In genomic region chrV:8130149-8130661, ce11 we compare ENCODE assay signal across 5 worm cellular contexts.
TF ChIP-seq lines count a peak whose summit lies in the region.

Gene snap-1 (plus strand): TSS chrV:8130611.

TF ChIP-seq in whole organism, L1 larva, 84 proteins besides CTCF, POLR2A, EP300 and RAD21 (continued from another document and continues in another):
- TF ChIP-seq rnt-1 (tag; optimal IDR thresholded peaks at IDR 0.05; lab: Kevin White, UChicago) (peak; percentile 34), pqm-1 (tag; optimal IDR thresholded peaks at IDR 0.05; lab: Kevin White, UChicago) (no peak), ceh-8 (GFP tag; optimal IDR thresholded peaks at IDR 0.05; lab: Kevin White, UChicago) (no peak), ceh-82 (tag; optimal IDR thresholded peaks at IDR 0.05; lab: Kevin White, UChicago) (peak; percentile 0 to 91 (median 51)), mep-1 (tag; optimal IDR thresholded peaks at IDR 0.05; lab: Kevin White, UChicago) (peak; percentile 90), lin-14 (GFP tag; optimal IDR thresholded peaks at IDR 0.05; lab: Kevin White, UChicago) (peak; percentile 95), nhr-85 (tag; lab: Kevin White, UChicago) (no peak), sptf-1 (tag; optimal IDR thresholded peaks at IDR 0.05; lab: Kevin White, UChicago) (no peak), ceh-90 (tag; optimal IDR thresholded peaks at IDR 0.05; lab: Kevin White, UChicago) (no peak), unc-30 (tag; optimal IDR thresholded peaks at IDR 0.05; lab: Kevin White, UChicago) (no peak), fos-1 (tag; optimal IDR thresholded peaks at IDR 0.05; lab: Kevin White, UChicago) (no peak), sox-4 (tag; optimal IDR thresholded peaks at IDR 0.05; lab: Kevin White, UChicago) (no peak), efl-1 (optimal IDR thresholded peaks at IDR 0.05; lab: Kevin White, UChicago) (peak; percentile 43 to 56), efl-1 (GFP tag; optimal IDR thresholded peaks at IDR 0.05 in 1 of 2; lab: Kevin White, UChicago) (peak; percentile 29 to 95), tbx-2 (tag; optimal IDR thresholded peaks at IDR 0.05; lab: Kevin White, UChicago) (peak; percentile 6), lin-13 (GFP tag; optimal IDR thresholded peaks at IDR 0.05; lab: Kevin White, UChicago) (peak; percentile 48), alr-1 (tag; optimal IDR thresholded peaks at IDR 0.05; lab: Kevin White, UChicago; ENCODE audit: borderline replicate concordance) (no peak), elt-2 (tag; optimal IDR thresholded peaks at IDR 0.05; lab: Kevin White, UChicago) (no peak), lin-35 (GFP tag; optimal IDR thresholded peaks at IDR 0.05; lab: Kevin White, UChicago) (peak; percentile 40 to 65), isw-1 (GFP tag; IDR thresholded peaks at IDR 0.05; lab: Robert Waterston, UW) (peak; percentile 58), fkh-8 (tag; optimal IDR thresholded peaks at IDR 0.05; lab: Kevin White, UChicago) (peak; percentile 85), nhr-47 (tag; optimal IDR thresholded peaks at IDR 0.05; lab: Kevin White, UChicago) (peak; percentile 51), vab-15 (tag; optimal IDR thresholded peaks at IDR 0.05; lab: Kevin White, UChicago) (no peak), unc-62 (GFP tag; optimal IDR thresholded peaks at IDR 0.05; lab: Kevin White, UChicago) (no peak), ets-5 (GFP tag; IDR thresholded peaks at IDR 0.05; lab: Robert Waterston, UW) (no peak), nhr-28 (tag; optimal IDR thresholded peaks at IDR 0.05; lab: Kevin White, UChicago) (no peak), lir-3 (tag; optimal IDR thresholded peaks at IDR 0.05; lab: Kevin White, UChicago; ENCODE audit: poor library complexity) (peak; percentile 33)

TF ChIP-seq in whole organism, L2 larva, 48 proteins besides CTCF, POLR2A, EP300 and RAD21 (continued from another document and continues in another):
- TF ChIP-seq nhr-11 (tag; optimal IDR thresholded peaks at IDR 0.05; lab: Kevin White, UChicago) = no peak
- no peak for TF ChIP-seq elt-1 (tag; optimal IDR thresholded peaks at IDR 0.05; lab: Kevin White, UChicago)
- no peak for TF ChIP-seq nhr-12 (tag; optimal IDR thresholded peaks at IDR 0.05; lab: Kevin White, UChicago)
- peak; percentile 49 for TF ChIP-seq F13H6.1 (tag; optimal IDR thresholded peaks at IDR 0.05; lab: Kevin White, UChicago)
- no peak for TF ChIP-seq lin-39 (tag; optimal IDR thresholded peaks at IDR 0.05; lab: Kevin White, UChicago)
- TF ChIP-seq ztf-4 (tag; optimal IDR thresholded peaks at IDR 0.05; lab: Kevin White, UChicago) = peak; percentile 26
- TF ChIP-seq nhr-237 (tag; optimal IDR thresholded peaks at IDR 0.05; lab: Kevin White, UChicago) = no peak
- peak; percentile 62 for TF ChIP-seq unc-55 (GFP tag; optimal IDR thresholded peaks at IDR 0.05; lab: Kevin White, UChicago)
- no peak for TF ChIP-seq lin-13 (GFP tag; optimal IDR thresholded peaks at IDR 0.05; lab: Kevin White, UChicago)
- TF ChIP-seq fos-1 (tag; optimal IDR thresholded peaks at IDR 0.05; lab: Kevin White, UChicago) = peak; percentile 48
- peak; percentile 76 for TF ChIP-seq zag-1 (tag; optimal IDR thresholded peaks at IDR 0.05; lab: Kevin White, UChicago)
- no peak for TF ChIP-seq lin-11 (tag; optimal IDR thresholded peaks at IDR 0.05; lab: Kevin White, UChicago)
- no peak for TF ChIP-seq ztf-11 (tag; optimal IDR thresholded peaks at IDR 0.05; lab: Kevin White, UChicago)
- TF ChIP-seq lsy-2 (tag; optimal IDR thresholded peaks at IDR 0.05; lab: Kevin White, UChicago) = peak in 1 of 2 experiments; percentile 64
- no peak for TF ChIP-seq ZK546.5 (tag; optimal IDR thresholded peaks at IDR 0.05; lab: Kevin White, UChicago)
- no peak for TF ChIP-seq blmp-1 (tag; optimal IDR thresholded peaks at IDR 0.05; lab: Kevin White, UChicago; ENCODE audit: insufficient read depth)
- no peak for TF ChIP-seq unc-39 (tag; optimal IDR thresholded peaks at IDR 0.05; lab: Kevin White, UChicago)
- TF ChIP-seq ceh-16 (tag; optimal IDR thresholded peaks at IDR 0.05; lab: Kevin White, UChicago) = no peak
- TF ChIP-seq nhr-10 (tag; optimal IDR thresholded peaks at IDR 0.05; lab: Kevin White, UChicago) = no peak
- TF ChIP-seq dmd-4 (tag; optimal IDR thresholded peaks at IDR 0.05; lab: Kevin White, UChicago) = no peak
- TF ChIP-seq ama-1 (optimal IDR thresholded peaks at IDR 0.05; lab: Kevin White, UChicago) = peak; percentile 26
- no peak for TF ChIP-seq mbf-1 (tag; optimal IDR thresholded peaks at IDR 0.05; lab: Kevin White, UChicago)
- TF ChIP-seq sem-4 (tag; optimal IDR thresholded peaks at IDR 0.05; lab: Kevin White, UChicago) = no peak
- TF ChIP-seq peb-1 (tag; optimal IDR thresholded peaks at IDR 0.05; lab: Kevin White, UChicago) = no peak
- TF ChIP-seq C34F6.9 (tag; optimal IDR thresholded peaks at IDR 0.05; lab: Kevin White, UChicago) = peak; percentile 92
- TF ChIP-seq alr-1 (tag; optimal IDR thresholded peaks at IDR 0.05; lab: Kevin White, UChicago) = no peak
- TF ChIP-seq sma-9 (GFP tag; optimal IDR thresholded peaks at IDR 0.05; lab: Kevin White, UChicago) = peak; percentile 70
- TF ChIP-seq sma-9 (tag; optimal IDR thresholded peaks at IDR 0.05; lab: Kevin White, UChicago) = no peak

TF ChIP-seq in whole organism, L3 larva, 47 proteins besides CTCF, POLR2A, EP300 and RAD21 (continued from another document):
- TF ChIP-seq nhr-11 (tag; optimal IDR thresholded peaks at IDR 0.05; lab: Kevin White, UChicago) (no peak), lsy-12 (tag; optimal IDR thresholded peaks at IDR 0.05; lab: Kevin White, UChicago) (no peak), elt-3 (tag; optimal IDR thresholded peaks at IDR 0.05; lab: Kevin White, UChicago) (no peak), lin-15B (tag; optimal IDR thresholded peaks at IDR 0.05; lab: Kevin White, UChicago) (peak; percentile 72), fkh-10 (GFP tag; optimal IDR thresholded peaks at IDR 0.05; lab: Kevin White, UChicago) (no peak), ama-1 (optimal IDR thresholded peaks at IDR 0.05; lab: Kevin White, UChicago) (peak; percentile 23), skn-1 (tag; optimal IDR thresholded peaks at IDR 0.05; lab: Kevin White, UChicago) (no peak), ceh-9 (tag; optimal IDR thresholded peaks at IDR 0.05; lab: Kevin White, UChicago) (no peak), nhr-76 (tag; optimal IDR thresholded peaks at IDR 0.05; lab: Kevin White, UChicago) (no peak)

TF ChIP-seq in whole organism, L4 larva, 104 proteins besides CTCF, POLR2A, EP300 and RAD21 (continued from another document):
- TF ChIP-seq egl-27 (tag; optimal IDR thresholded peaks at IDR 0.05; lab: Kevin White, UChicago) (no peak), spr-3 (GFP tag; optimal IDR thresholded peaks at IDR 0.05; lab: Kevin White, UChicago) (no peak), daf-16 (GFP tag; optimal IDR thresholded peaks at IDR 0.05; lab: Kevin White, UChicago) (no peak), daf-16 (tag; optimal IDR thresholded peaks at IDR 0.05; lab: Kevin White, UChicago) (peak; percentile 57), nhr-6 (tag; optimal IDR thresholded peaks at IDR 0.05; lab: Kevin White, UChicago) (no peak), hmg-1.1 (GFP tag; IDR thresholded peaks at IDR 0.05; lab: Robert Waterston, UW) (peak; percentile 57), hlh-30 (tag; optimal IDR thresholded peaks at IDR 0.05; lab: Kevin White, UChicago; ENCODE audit: insufficient read depth) (peak; percentile 93), ceh-44 (GFP tag; IDR thresholded peaks at IDR 0.05; lab: Robert Waterston, UW) (peak; percentile 36; the same call in 1 of the 2 replicates), mes-2 (tag; optimal IDR thresholded peaks at IDR 0.05; lab: Kevin White, UChicago; ENCODE audit: poor library complexity, severe bottlenecking) (peak; percentile 65), T20F7.1 (GFP tag; optimal IDR thresholded peaks at IDR 0.05; lab: Kevin White, UChicago) (peak; percentile 42), fkh-10 (GFP tag; optimal IDR thresholded peaks at IDR 0.05; lab: Kevin White, UChicago) (peak; percentile 49), aha-1 (tag; lab: Kevin White, UChicago) (peak; percentile 88), mep-1 (tag; optimal IDR thresholded peaks at IDR 0.05; lab: Kevin White, UChicago) (peak; percentile 51), lsy-2 (tag; optimal IDR thresholded peaks at IDR 0.05; lab: Kevin White, UChicago) (peak in 1 of 2 experiments; percentile 75), Y75B8A.6 (GFP tag; IDR thresholded peaks at IDR 0.05; lab: Robert Waterston, UW) (no peak), F37D6.2 (tag; optimal IDR thresholded peaks at IDR 0.05; lab: Kevin White, UChicago) (peak; percentile 5)

TF ChIP-seq in whole organism, late embryonic, 69 proteins besides CTCF, POLR2A, EP300 and RAD21 (continued from another document):
- TF ChIP-seq sox-4 (tag; optimal IDR thresholded peaks at IDR 0.05; lab: Kevin White, UChicago) = no peak
- peak; percentile 77 for TF ChIP-seq hlh-30 (tag; optimal IDR thresholded peaks at IDR 0.05; lab: Kevin White, UChicago; ENCODE audit: insufficient read depth)
- no peak for TF ChIP-seq ceh-14 (tag; optimal IDR thresholded peaks at IDR 0.05; lab: Kevin White, UChicago)
TF ChIP-seq in whole organism, late embryonic: peak in this region for 10.
